Fruit fly (Drosophila melanogaster) whole organism, embryonic: ENCODE data around the gene Usp10.

Source experiments
- Antp ChIP-seq: fragments of 200-800 bp; sonication (Bioruptor generic); optimal IDR thresholded peaks from 3 replicates; lab custom pipeline; 2016; ENCODE audit warnings: missing biosample characterization, missing genetic modification characterization
- Atf3 ChIP-seq: fragments of 200-800 bp; sonication (Bioruptor generic); optimal IDR thresholded peaks from 3 replicates; lab custom pipeline; 2016; ENCODE audit warnings: missing biosample characterization, missing genetic modification characterization
- Atf6 ChIP-seq: fragments of 200-800 bp; sonication (Bioruptor generic); IDR thresholded peaks from 2 replicates; pipeline ENCODE4 v1.3.6; 2022; ENCODE audit warnings: missing biosample characterization, missing genetic modification characterization
- CG10147 ChIP-seq: fragments of 200-800 bp; sonication (Bioruptor generic); optimal IDR thresholded peaks from 2 replicates; lab custom pipeline; 2019; ENCODE audit warnings: missing biosample characterization, mild to moderate bottlenecking, missing genetic modification characterization, moderate library complexity
- CG10565 ChIP-seq: fragments of 200-800 bp; sonication (Bioruptor generic); optimal IDR thresholded peaks from 3 replicates; lab custom pipeline; 2016; ENCODE audit warnings: missing biosample characterization, mild to moderate bottlenecking, missing genetic modification characterization
- CG11560 ChIP-seq: fragments of 200-800 bp; sonication (Bioruptor generic); IDR thresholded peaks from 3 replicates; pipeline ENCODE4 v1.3.6; 2022; ENCODE audit warnings: missing biosample characterization, missing genetic modification characterization
- CG12104 ChIP-seq: fragments of 200-800 bp; sonication (Bioruptor generic); optimal IDR thresholded peaks from 3 replicates; lab custom pipeline; 2016; ENCODE audit warnings: missing biosample characterization, missing genetic modification characterization
- CG12155 ChIP-seq: fragments of 200-800 bp; sonication (Bioruptor generic); optimal IDR thresholded peaks from 3 replicates; lab custom pipeline; 2016; ENCODE audit warnings: missing biosample characterization, missing genetic modification characterization
- CG31224 ChIP-seq: fragments of 200-800 bp; sonication (Bioruptor generic); IDR thresholded peaks from 2 replicates; pipeline ENCODE4 v1.3.6; 2022; ENCODE audit warnings: missing biosample characterization, missing genetic modification characterization
- CG31441 ChIP-seq: fragments of 200-800 bp; sonication (Bioruptor generic); IDR thresholded peaks from 2 replicates; pipeline ENCODE4 v1.3.6; 2022; ENCODE audit warnings: missing biosample characterization, missing genetic modification characterization
- CG4730 ChIP-seq: fragments of 200-800 bp; sonication (Bioruptor generic); IDR thresholded peaks from 2 replicates; pipeline ENCODE4 v1.3.6; 2022; ENCODE audit warnings: missing biosample characterization, missing genetic modification characterization
- CG6689 ChIP-seq: fragments of 200-800 bp; sonication (Bioruptor generic); IDR thresholded peaks from 2 replicates; pipeline ENCODE4 v1.3.6; 2022; ENCODE audit warnings: missing biosample characterization, missing genetic modification characterization
- CG8290 ChIP-seq, 3 experiments: fragments of 200-800 bp; sonication (Bioruptor generic); optimal IDR thresholded peaks; 2 replicates each; lab custom pipeline; 2016 to 2019; ENCODE audit warnings: missing biosample characterization in 3 of 3, missing genetic modification characterization in 3 of 3, mild to moderate bottlenecking in 2 of 3, moderate library complexity in 1 of 3
- CG8478 ChIP-seq: fragments of >200 bp; optimal IDR thresholded peaks from 2 replicates; lab custom pipeline; 2018
- CG9437 ChIP-seq: fragments of 200-800 bp; sonication (Bioruptor generic); optimal IDR thresholded peaks from 2 replicates; lab custom pipeline; 2018; ENCODE audit warnings: missing biosample characterization, mild to moderate bottlenecking, missing genetic modification characterization
- Camta ChIP-seq: fragments of 200-800 bp; sonication (Bioruptor generic); optimal IDR thresholded peaks from 2 replicates; lab custom pipeline; 2016; ENCODE audit warnings: missing biosample characterization, missing genetic modification characterization
- Ets65A ChIP-seq: fragments of 200-800 bp; sonication (Bioruptor generic); peaks from one replicate; lab custom pipeline; 2016; ENCODE audit warnings: missing biosample characterization, missing genetic modification characterization
- H15 ChIP-seq: fragments of 200-800 bp; sonication (Bioruptor generic); IDR thresholded peaks from 3 replicates; pipeline ENCODE4 v1.3.6; 2022; ENCODE audit warnings: missing biosample characterization, missing genetic modification characterization
- HLH3B ChIP-seq: fragments of 200-800 bp; sonication (Bioruptor generic); IDR thresholded peaks from 2 replicates; pipeline ENCODE4 v1.3.6; 2022; ENCODE audit warnings: missing biosample characterization, missing genetic modification characterization
- Lpt ChIP-seq: fragments of >200 bp; optimal IDR thresholded peaks from 2 replicates; lab custom pipeline; 2018; ENCODE audit warnings: missing biosample characterization, missing genetic modification characterization
- Med ChIP-seq: fragments of 200-800 bp; sonication (Bioruptor generic); peaks from one replicate; lab custom pipeline; 2016; ENCODE audit warnings: missing biosample characterization, missing genetic modification characterization, mild to moderate bottlenecking, inconsistent platforms, moderate library complexity
- Myb ChIP-seq: fragments of 200-800 bp; sonication (Bioruptor generic); optimal IDR thresholded peaks from 2 replicates; lab custom pipeline; 2016; ENCODE audit warnings: missing biosample characterization, missing genetic modification characterization
- NC2α ChIP-seq: fragments of 200-800 bp; sonication (Bioruptor generic); optimal IDR thresholded peaks from 2 replicates; lab custom pipeline; 2016; ENCODE audit warnings: missing biosample characterization, missing genetic modification characterization
- Oaz ChIP-seq: fragments of 200-800 bp; sonication (Bioruptor generic); IDR thresholded peaks from 2 replicates; pipeline ENCODE4 v1.3.6; 2022; ENCODE audit warnings: missing biosample characterization, missing genetic modification characterization
- Ptx1 ChIP-seq: fragments of 200-800 bp; sonication (Bioruptor generic); IDR thresholded peaks from 2 replicates; pipeline ENCODE4 v1.3.6; 2022; ENCODE audit warnings: missing biosample characterization, missing genetic modification characterization
- Side ChIP-seq: fragments of 200-800 bp; sonication (Bioruptor generic); optimal IDR thresholded peaks from 2 replicates; lab custom pipeline; 2016; ENCODE audit warnings: missing biosample characterization, missing genetic modification characterization
- amos ChIP-seq: fragments of 200-800 bp; sonication (Bioruptor generic); IDR thresholded peaks from 2 replicates; pipeline ENCODE4 v1.3.6; 2022; ENCODE audit warnings: missing biosample characterization, missing genetic modification characterization; ENCODE audit not compliant: partially characterized antibody
- bowl ChIP-seq: fragments of 200-800 bp; sonication (Bioruptor generic); IDR thresholded peaks from 2 replicates; pipeline ENCODE4 v1.3.6; 2022; ENCODE audit warnings: missing biosample characterization, missing genetic modification characterization
- danr ChIP-seq: fragments of 200-800 bp; sonication (Bioruptor generic); IDR thresholded peaks from 2 replicates; pipeline ENCODE4 v1.3.6; 2022; ENCODE audit warnings: missing biosample characterization, missing genetic modification characterization
- fd102C ChIP-seq: fragments of 200-800 bp; sonication (Bioruptor generic); optimal IDR thresholded peaks from 2 replicates; lab custom pipeline; 2018; ENCODE audit warnings: missing biosample characterization, mild to moderate bottlenecking, missing genetic modification characterization, moderate library complexity
- fd3F ChIP-seq: fragments of 200-800 bp; sonication (Bioruptor generic); optimal IDR thresholded peaks from 2 replicates; lab custom pipeline; 2018; ENCODE audit warnings: missing biosample characterization, mild to moderate bottlenecking, missing genetic modification characterization, moderate library complexity
- gfzf ChIP-seq: fragments of 200-800 bp; sonication (Bioruptor generic); optimal IDR thresholded peaks from 2 replicates; lab custom pipeline; 2016; ENCODE audit warnings: missing biosample characterization, mild to moderate bottlenecking, missing genetic modification characterization, moderate library complexity
- insv ChIP-seq, 2 experiments: fragments of 200-800 bp; sonication (Bioruptor generic); optimal IDR thresholded peaks; 3 replicates each; lab custom pipeline; 2016 to 2018; ENCODE audit warnings: missing biosample characterization in 2 of 2, missing genetic modification characterization in 2 of 2
- lab ChIP-seq: fragments of 200-800 bp; sonication (Bioruptor generic); optimal IDR thresholded peaks from 3 replicates; lab custom pipeline; 2017; ENCODE audit warnings: missing biosample characterization, missing genetic modification characterization, mild to moderate bottlenecking, moderate library complexity, missing genetic modification reagents
- lov ChIP-seq, 2 experiments: fragments of 200-800 bp in 1 of 2; fragments of >200 bp in 1 of 2; sonication (Bioruptor generic) in 1 of 2; IDR thresholded peaks in 1 of 2; optimal IDR thresholded peaks in 1 of 2; 2 replicates in 1 of 2; 3 replicates in 1 of 2; pipeline versions ENCODE4 v1.3.6 to Lab custom; 2017 to 2022; ENCODE audit warnings: missing biosample characterization in 1 of 2, missing genetic modification characterization in 1 of 2
- nerfin-1 ChIP-seq: fragments of 200-800 bp; sonication (Bioruptor generic); optimal IDR thresholded peaks from 3 replicates; lab custom pipeline; 2019; ENCODE audit warnings: missing biosample characterization, mild to moderate bottlenecking, missing genetic modification characterization, moderate library complexity
- nerfin-2 ChIP-seq: fragments of 200-800 bp; sonication (Bioruptor generic); IDR thresholded peaks from 2 replicates; pipeline ENCODE4 v1.3.6; 2022; ENCODE audit warnings: missing biosample characterization, missing genetic modification characterization; ENCODE audit not compliant: partially characterized antibody
- nmo ChIP-seq: fragments of 200-800 bp; sonication (Bioruptor generic); optimal IDR thresholded peaks from 2 replicates; lab custom pipeline; 2018; ENCODE audit warnings: missing biosample characterization, mild to moderate bottlenecking, missing genetic modification characterization, moderate library complexity
- otp ChIP-seq: fragments of 200-800 bp; sonication (Bioruptor generic); IDR thresholded peaks from 3 replicates; pipeline ENCODE4, ENCODE4 v1.3.6; 2022; ENCODE audit warnings: missing biosample characterization, missing genetic modification characterization
- peb ChIP-seq: fragments of 200-800 bp; sonication (Bioruptor generic); IDR thresholded peaks from 2 replicates; pipeline ENCODE4 v1.3.6; 2022; ENCODE audit warnings: missing biosample characterization, missing genetic modification characterization
- ranshi ChIP-seq: fragments of 200-800 bp; sonication (Bioruptor generic); IDR thresholded peaks from 2 replicates; pipeline ENCODE4 v1.3.6; 2022; ENCODE audit warnings: missing biosample characterization, missing genetic modification characterization
- salm ChIP-seq: fragments of 200-800 bp; sonication (Bioruptor generic); optimal IDR thresholded peaks from 2 replicates; lab custom pipeline; 2018; ENCODE audit warnings: missing biosample characterization, mild to moderate bottlenecking, missing genetic modification characterization
- sens ChIP-seq: fragments of 200-800 bp; sonication (Bioruptor generic); peaks from one replicate; lab custom pipeline; 2016; ENCODE audit warnings: missing biosample characterization, missing genetic modification characterization
- seq ChIP-seq: fragments of 200-800 bp; sonication (Bioruptor generic); IDR thresholded peaks from 2 replicates; pipeline ENCODE4 v1.3.6; 2022; ENCODE audit warnings: missing biosample characterization, missing genetic modification characterization
- slp2 ChIP-seq: fragments of 200-800 bp; sonication (Bioruptor generic); optimal IDR thresholded peaks from 2 replicates; lab custom pipeline; 2016; ENCODE audit warnings: missing biosample characterization, missing genetic modification characterization
- sna ChIP-seq: fragments of 200-800 bp; sonication (Bioruptor generic); IDR thresholded peaks from 2 replicates; pipeline ENCODE4 v1.3.6; 2022; ENCODE audit warnings: missing biosample characterization, missing genetic modification characterization; ENCODE audit not compliant: partially characterized antibody
- ssp ChIP-seq: fragments of 200-800 bp; sonication (Bioruptor generic); IDR thresholded peaks from 2 replicates; pipeline ENCODE4 v1.3.6; 2022; ENCODE audit warnings: missing biosample characterization, missing genetic modification characterization
- stwl ChIP-seq: fragments of 200-800 bp; sonication (Bioruptor generic); optimal IDR thresholded peaks from 3 replicates; lab custom pipeline; 2018; ENCODE audit warnings: missing biosample characterization, mild to moderate bottlenecking, missing genetic modification characterization, moderate library complexity
- toy ChIP-seq: fragments of 200-800 bp; sonication (Bioruptor generic); IDR thresholded peaks from 2 replicates; pipeline ENCODE4 v1.3.6; 2022; ENCODE audit warnings: missing biosample characterization, missing genetic modification characterization
- ttk ChIP-seq: fragments of 200-800 bp; sonication (Bioruptor generic); IDR thresholded peaks from 2 replicates; pipeline ENCODE4 v2.1.2; 2022; ENCODE audit warnings: missing biosample characterization, missing genetic modification characterization
- wek ChIP-seq: fragments of 200-800 bp; sonication (Bioruptor generic); optimal IDR thresholded peaks from 3 replicates; lab custom pipeline; 2018; ENCODE audit warnings: missing biosample characterization, mild to moderate bottlenecking, missing genetic modification characterization, moderate library complexity
- wor ChIP-seq: fragments of 200-800 bp; sonication (Bioruptor generic); IDR thresholded peaks from 2 replicates; pipeline ENCODE4 v1.3.6; 2022; ENCODE audit warnings: missing biosample characterization, missing genetic modification characterization
- z ChIP-seq: fragments of 200-800 bp; sonication (Bioruptor generic); IDR thresholded peaks from 3 replicates; pipeline ENCODE4 v1.3.6; 2022; ENCODE audit warnings: missing biosample characterization, missing genetic modification characterization

Gene Usp10

DNA sequence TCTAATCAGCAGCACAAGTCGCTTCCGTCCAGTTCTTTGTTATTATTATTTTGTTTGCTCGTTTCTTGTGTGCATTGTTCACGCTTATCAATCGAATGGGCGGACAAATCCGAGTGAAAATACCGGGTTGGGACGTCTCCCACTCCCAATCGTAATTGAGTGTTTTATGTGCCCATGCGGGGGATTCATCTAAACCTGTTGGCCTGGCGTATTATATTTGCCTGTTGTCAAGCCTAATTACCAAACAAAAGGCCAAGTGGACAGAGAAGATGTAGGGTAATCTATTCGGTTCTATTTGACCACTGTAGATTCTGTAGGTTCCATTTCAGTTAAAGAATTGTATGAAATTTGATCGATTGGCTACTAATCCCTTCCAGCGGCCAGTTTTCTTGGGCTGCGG is 4.4 kb downstream of the Usp10 start:
- no peak for TF ChIP-seq CG10565 (GFP tag; lab: Kevin White, UChicago)
- no peak for TF ChIP-seq nmo (GFP tag; lab: Kevin White, UChicago)
- TF ChIP-seq nerfin-2 = no peak
- no peak for TF ChIP-seq ssp (GFP tag; lab: Robert Waterston, UW)
- peak; percentile 69 for TF ChIP-seq wek
- TF ChIP-seq CG6689 (GFP tag; lab: Robert Waterston, UW) = no peak
- no peak for TF ChIP-seq CG10147 (GFP tag; lab: Kevin White, UChicago)
- no peak for TF ChIP-seq CG9437 (GFP tag; lab: Kevin White, UChicago)
- 0 out of 3 replicates have a peak, but pooled peaks have one; percentile 48 for TF ChIP-seq z (GFP tag; lab: Robert Waterston, UW)
- no peak for TF ChIP-seq sna (GFP tag; lab: Robert Waterston, UW)
- no peak for TF ChIP-seq Lpt (GFP tag; lab: Kevin White, UChicago)
- no peak for TF ChIP-seq Antp (GFP tag; lab: Kevin White, UChicago)
- TF ChIP-seq CG31441 (GFP tag; lab: Robert Waterston, UW) = no peak
- no peak for TF ChIP-seq fd3F
- TF ChIP-seq H15 (GFP tag; lab: Robert Waterston, UW) = no peak
- TF ChIP-seq CG31224 = no peak
- TF ChIP-seq NC2α = no peak
- TF ChIP-seq Camta (GFP tag; lab: Kevin White, UChicago) = no peak
- TF ChIP-seq Ptx1 = no peak
- no peak for TF ChIP-seq CG12155 (GFP tag; lab: Kevin White, UChicago)
- no peak for TF ChIP-seq salm (tag; lab: Kevin White, UChicago)
- no peak for TF ChIP-seq Atf6 (GFP tag; lab: Robert Waterston, UW)
- TF ChIP-seq Side (GFP tag; lab: Kevin White, UChicago) = no peak
- no peak for TF ChIP-seq slp2
- TF ChIP-seq seq (GFP tag; lab: Robert Waterston, UW) = no peak
- no peak for TF ChIP-seq Atf3 (GFP tag; lab: Kevin White, UChicago)
- TF ChIP-seq Med = peak; percentile 49
- no peak for TF ChIP-seq CG8478
- no peak for TF ChIP-seq amos (GFP tag; lab: Robert Waterston, UW)
- TF ChIP-seq nerfin-1 (tag; lab: Kevin White, UChicago) = no peak
- TF ChIP-seq CG4730 = no peak
- TF ChIP-seq Myb = no peak
- no peak for TF ChIP-seq peb
- TF ChIP-seq ranshi (GFP tag; lab: Robert Waterston, UW) = peak; percentile 27; the same call in 1 of the 2 replicates
- no peak for TF ChIP-seq stwl
- TF ChIP-seq Oaz = no peak
- TF ChIP-seq CG11560 (tag; lab: Robert Waterston, UW) = no peak
- no peak for TF ChIP-seq ttk (GFP tag; lab: Robert Waterston, UW)
- no peak for TF ChIP-seq otp (GFP tag; lab: Robert Waterston, UW)
- peak; percentile 56 for TF ChIP-seq sens
- TF ChIP-seq lov (optimal IDR thresholded peaks at IDR 0.05; lab: Kevin White, UChicago) = no peak
- TF ChIP-seq lov (GFP tag; IDR thresholded peaks at IDR 0.05; lab: Robert Waterston, UW) = no peak
- TF ChIP-seq CG12104 = no peak
- peak; percentile 88 for TF ChIP-seq Ets65A
- TF ChIP-seq CG8290 (GFP tag; optimal IDR thresholded peaks at IDR 0.05; lab: Kevin White, UChicago) = no peak
- no peak for TF ChIP-seq CG8290 (tag; optimal IDR thresholded peaks at IDR 0.05; lab: Kevin White, UChicago)
- TF ChIP-seq wor (GFP tag; lab: Robert Waterston, UW) = no peak
- peak; percentile 44 for TF ChIP-seq lab
- TF ChIP-seq danr (GFP tag; lab: Robert Waterston, UW) = no peak
- no peak for TF ChIP-seq bowl (GFP tag; lab: Robert Waterston, UW)
- TF ChIP-seq toy (GFP tag; lab: Robert Waterston, UW) = no peak
- no peak for TF ChIP-seq fd102C
- no peak for TF ChIP-seq insv (GFP tag; optimal IDR thresholded peaks at IDR 0.05; lab: Kevin White, UChicago)
- TF ChIP-seq gfzf (GFP tag; lab: Kevin White, UChicago) = no peak
- peak; percentile 5; the same call in 1 of the 2 replicates for TF ChIP-seq HLH3B (GFP tag; lab: Robert Waterston, UW)
